Worm (Caenorhabditis elegans) whole organism, late embryonic: ENCODE measurements around the gene C25F9.9.

Experiments
- fkh-10 ChIP-seq: fragments of 150-350 bp; optimal IDR thresholded peaks from 2 replicates; lab custom pipeline; 2014; ENCODE audit warnings: missing biosample characterization, missing genetic modification reagents, missing genetic modification characterization
- lin-11 ChIP-seq: fragments of 200-800 bp; sonication (Bioruptor generic); optimal IDR thresholded peaks from 2 replicates; lab custom pipeline; 2018; ENCODE audit warnings: mild to moderate bottlenecking, missing genetic modification characterization, missing compliant biosample characterization

ce11 chrV:19401429-19401828, 15.0 kb upstream of the C25F9.9 start:
- no peak for TF ChIP-seq fkh-10 (GFP tag; lab: Kevin White, UChicago)
- TF ChIP-seq lin-11 (tag; lab: Kevin White, UChicago), result no peak
